1 fruit fly cellular context compared by ENCODE assay signal in the genomic region with DNA sequence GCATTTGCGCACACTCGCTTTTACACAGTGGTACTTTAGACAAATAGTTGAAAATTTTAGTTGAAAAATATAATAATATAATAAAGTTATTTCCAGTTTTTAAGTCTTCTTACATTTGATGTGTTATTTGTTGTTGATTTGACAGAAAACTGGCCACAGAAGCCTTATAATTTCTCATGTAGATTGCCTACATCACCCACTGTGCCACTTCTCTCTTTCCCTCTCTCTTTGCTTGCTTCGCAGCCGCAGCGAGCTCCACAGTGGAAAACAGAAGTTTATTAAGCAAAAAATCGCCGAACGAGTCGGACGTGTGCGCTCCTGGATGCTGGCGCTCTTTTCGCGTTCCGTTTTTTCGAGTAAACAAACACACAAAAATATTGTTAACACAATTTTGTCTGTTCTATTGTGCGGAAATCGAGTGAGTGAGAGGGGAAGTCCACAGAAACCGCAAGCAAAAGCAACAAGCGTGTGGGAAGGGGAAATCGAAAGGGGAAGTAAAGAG.
TF ChIP-seq lines count a peak whose summit lies in the region.

CG42327 (plus strand) TSS at position 277 of the 502 bp plus-strand sequence.

TF ChIP-seq in whole organism, embryonic, 481 proteins besides CTCF, POLR2A, EP300 and RAD21 (continued from another document):
- TF ChIP-seq CG31365 (tag; optimal IDR thresholded peaks at IDR 0.05; lab: Kevin White, UChicago), result peak; percentile 54
- TF ChIP-seq esg (GFP tag; conservative IDR thresholded peaks at IDR 0.05; lab: Robert Waterston, UW), result peak; percentile 94
- TF ChIP-seq eyg (GFP tag; optimal IDR thresholded peaks at IDR 0.05; lab: Kevin White, UChicago), result peak; percentile 56
- peak; percentile 83 for TF ChIP-seq bowl (GFP tag; IDR thresholded peaks at IDR 0.05; lab: Robert Waterston, UW)
- peak; percentile 91 to 98 for TF ChIP-seq bsh (GFP tag; optimal IDR thresholded peaks at IDR 0.05; lab: Kevin White, UChicago)
- TF ChIP-seq Ets65A (GFP tag; lab: Kevin White, UChicago), result peak; percentile 89
- TF ChIP-seq CG4404 (GFP tag; IDR thresholded peaks at IDR 0.05; lab: Robert Waterston, UW), result peak; percentile 88
- TF ChIP-seq Aef1 (GFP tag; IDR thresholded peaks at IDR 0.05; lab: Robert Waterston, UW), result peak; percentile 84
- TF ChIP-seq grau (tag; optimal IDR thresholded peaks at IDR 0.05; lab: Kevin White, UChicago), result peak; percentile 91
- peak; percentile 96 for TF ChIP-seq seq (GFP tag; IDR thresholded peaks at IDR 0.05; lab: Robert Waterston, UW)
- TF ChIP-seq zf30C (GFP tag; optimal IDR thresholded peaks at IDR 0.05; lab: Kevin White, UChicago), result peak; percentile 22
- TF ChIP-seq CG2678 (tag; optimal IDR thresholded peaks at IDR 0.05; lab: Kevin White, UChicago), result peak; percentile 91
- TF ChIP-seq Mrtf (GFP tag; IDR thresholded peaks at IDR 0.05; lab: Robert Waterston, UW), result peak; percentile 86
- TF ChIP-seq Spps (tag; optimal IDR thresholded peaks at IDR 0.05; lab: Kevin White, UChicago), result peak; percentile 94
- TF ChIP-seq Max (GFP tag; optimal IDR thresholded peaks at IDR 0.05; lab: Kevin White, UChicago), result peak; percentile 91
